Worm (Caenorhabditis elegans) whole organism, early embryonic: ENCODE results near the gene fipr-9.

Experiments used
- B0310.2 ChIP-seq: sonication (generic microtip); optimal IDR thresholded peaks from 2 replicates; lab custom pipeline; 2016; ENCODE audit warnings: mild to moderate bottlenecking, missing genetic modification characterization, missing compliant biosample characterization
- F13C5.2 ChIP-seq: sonication (generic microtip); optimal IDR thresholded peaks from 2 replicates; lab custom pipeline; 2017; ENCODE audit warnings: mild to moderate bottlenecking, missing genetic modification characterization, inconsistent platforms, missing compliant biosample characterization
- aly-1 ChIP-seq: sonication (generic microtip); optimal IDR thresholded peaks from 2 replicates; lab custom pipeline; 2016; ENCODE audit warnings: missing genetic modification characterization, missing compliant biosample characterization
- ama-1 ChIP-seq: fragments of 150-350 bp; optimal IDR thresholded peaks from 2 replicates; lab custom pipeline; 2014
- ceh-13 ChIP-seq: fragments of 200-800 bp; sonication (Bioruptor generic); optimal IDR thresholded peaks from 2 replicates; lab custom pipeline; 2018; ENCODE audit warnings: mild to moderate bottlenecking, missing genetic modification characterization, missing compliant biosample characterization
- ceh-36 ChIP-seq: sonication (generic microtip); optimal IDR thresholded peaks from 2 replicates; lab custom pipeline; 2016; ENCODE audit warnings: missing genetic modification characterization, inconsistent platforms, missing compliant biosample characterization
- ets-7 ChIP-seq: sonication (generic microtip); optimal IDR thresholded peaks from 2 replicates; lab custom pipeline; 2016; ENCODE audit warnings: missing genotype, missing genetic modification characterization, missing compliant biosample characterization
- flt-1 ChIP-seq: fragments of 200-800 bp; sonication (Bioruptor generic); IDR thresholded peaks from 2 replicates; pipeline ENCODE4 v1.3.6; 2022; ENCODE audit warnings: missing genetic modification characterization, missing compliant biosample characterization
- hmbx-1 ChIP-seq: sonication (generic microtip); optimal IDR thresholded peaks from 2 replicates; lab custom pipeline; 2016; ENCODE audit warnings: mild to moderate bottlenecking, missing genetic modification characterization, missing compliant biosample characterization
- hmg-4 ChIP-seq: fragments of 200-800 bp; sonication (Bioruptor generic); optimal IDR thresholded peaks from 2 replicates; lab custom pipeline; 2018; ENCODE audit warnings: mild to moderate bottlenecking, missing genetic modification characterization, missing compliant biosample characterization
- hnd-1 ChIP-seq: sonication (generic microtip); optimal IDR thresholded peaks from 2 replicates; lab custom pipeline; 2016; ENCODE audit warnings: missing genetic modification characterization, missing compliant biosample characterization
- pes-1 ChIP-seq: fragments of 200-800 bp; sonication (Bioruptor generic); IDR thresholded peaks from 2 replicates; pipeline ENCODE4 v1.3.6; 2022; ENCODE audit warnings: missing genetic modification reagents, missing genetic modification characterization, missing compliant biosample characterization
- scrt-1 ChIP-seq: fragments of 200-800 bp; sonication (Bioruptor generic); IDR thresholded peaks from 2 replicates; pipeline ENCODE4 v1.3.6; 2022; ENCODE audit warnings: missing genetic modification characterization, missing compliant biosample characterization
- sea-1 ChIP-seq: fragments of 200-800 bp; sonication (Bioruptor generic); conservative IDR thresholded peaks from 2 replicates; pipeline ENCODE4 v1.3.6; 2022; ENCODE audit warnings: missing genetic modification characterization, missing compliant biosample characterization
- tbx-11 ChIP-seq: fragments of 200-800 bp; sonication (Bioruptor generic); IDR thresholded peaks from 2 replicates; pipeline ENCODE4 v1.3.6; 2022; ENCODE audit warnings: missing genetic modification characterization, missing compliant biosample characterization
- tbx-37 ChIP-seq: fragments of 200-800 bp; sonication (Bioruptor generic); conservative IDR thresholded peaks from 2 replicates; pipeline ENCODE4 v1.3.6; 2022; ENCODE audit warnings: missing genetic modification reagents, missing genetic modification characterization, missing compliant biosample characterization
- tra-4 ChIP-seq: sonication (generic microtip); optimal IDR thresholded peaks from 2 replicates; lab custom pipeline; 2017; ENCODE audit warnings: missing genetic modification characterization, missing compliant biosample characterization

The fipr-9 gene

ce11 chrV:10190081-10190556 lies 31.3 kb upstream of the fipr-9 start, which contains the start of gene ZK856.5:
TSS of gene ZK856.5 (minus strand) at chrV:10190131.
- TF ChIP-seq B0310.2 (tag; lab: Kevin White, UChicago) (no peak), tbx-37 (no peak)

- no peak for TF ChIP-seq pes-1 (GFP tag; lab: Robert Waterston, UW)
- TF ChIP-seq tbx-37 = no peak
- TF ChIP-seq ceh-13 (GFP tag; lab: Kevin White, UChicago) = no peak
- TF ChIP-seq hnd-1 (tag; lab: Kevin White, UChicago) = no peak
Observed at ce11 chrV:10191242-10191641, 30.2 kb upstream of the fipr-9 start.

- no peak for TF ChIP-seq hnd-1 (tag; lab: Kevin White, UChicago)
- TF ChIP-seq flt-1 (GFP tag; lab: Robert Waterston, UW) = no peak
- TF ChIP-seq B0310.2 (tag; lab: Kevin White, UChicago) = no peak
- no peak for TF ChIP-seq ceh-36 (tag; lab: Kevin White, UChicago)
- no peak for TF ChIP-seq ets-7 (tag; lab: Kevin White, UChicago)
- no peak for TF ChIP-seq tra-4 (tag; lab: Kevin White, UChicago)
- TF ChIP-seq hmbx-1 (tag; lab: Kevin White, UChicago) = no peak
- no peak for TF ChIP-seq hmg-4 (GFP tag; lab: Kevin White, UChicago)
- TF ChIP-seq sea-1 (GFP tag; lab: Robert Waterston, UW) = no peak
- no peak for TF ChIP-seq aly-1
- TF ChIP-seq ceh-13 (GFP tag; lab: Kevin White, UChicago) = no peak
- no peak for TF ChIP-seq F13C5.2
- TF ChIP-seq scrt-1 (GFP tag; lab: Robert Waterston, UW) = no peak
- no peak for TF ChIP-seq tbx-11
- no peak for TF ChIP-seq tbx-37
Observed at ce11 chrV:10198386-10198785, 23.1 kb upstream of the fipr-9 start, which contains the start of gene ZK856.6. TSS of gene ZK856.6 (plus strand) at chrV:10198686.

ce11 chrV:10201913-10202312 lies 19.5 kb upstream of the fipr-9 start, which contains the start of gene ZK856.7:
TSS of gene ZK856.7 (plus strand) at chrV:10202098.
- TF ChIP-seq hnd-1 (tag; lab: Kevin White, UChicago) (no peak), ceh-36 (tag; lab: Kevin White, UChicago) (no peak), B0310.2 (tag; lab: Kevin White, UChicago) (no peak), ceh-13 (GFP tag; lab: Kevin White, UChicago) (no peak), hmg-4 (GFP tag; lab: Kevin White, UChicago) (no peak), ama-1 (lab: Kevin White, UChicago) (no peak), hmbx-1 (tag; lab: Kevin White, UChicago) (no peak), F13C5.2 (no peak), tra-4 (tag; lab: Kevin White, UChicago) (no peak), aly-1 (no peak)

ce11 chrV:10202340-10202739 lies 19.1 kb upstream of the fipr-9 start:
- no peak for TF ChIP-seq ceh-13 (GFP tag; lab: Kevin White, UChicago)
- no peak for TF ChIP-seq hnd-1 (tag; lab: Kevin White, UChicago)
- no peak for TF ChIP-seq ceh-36 (tag; lab: Kevin White, UChicago)
- TF ChIP-seq hmbx-1 (tag; lab: Kevin White, UChicago) = no peak
- TF ChIP-seq flt-1 (GFP tag; lab: Robert Waterston, UW) = no peak
- TF ChIP-seq ama-1 (lab: Kevin White, UChicago) = no peak
- no peak for TF ChIP-seq scrt-1 (GFP tag; lab: Robert Waterston, UW)
- no peak for TF ChIP-seq ets-7 (tag; lab: Kevin White, UChicago)
- no peak for TF ChIP-seq tbx-37
- no peak for TF ChIP-seq pes-1 (GFP tag; lab: Robert Waterston, UW)
- TF ChIP-seq sea-1 (GFP tag; lab: Robert Waterston, UW) = no peak
- TF ChIP-seq aly-1 = no peak
- TF ChIP-seq F13C5.2 = no peak

- TF ChIP-seq flt-1 (GFP tag; lab: Robert Waterston, UW) = no peak
- no peak for TF ChIP-seq ets-7 (tag; lab: Kevin White, UChicago)
- no peak for TF ChIP-seq hnd-1 (tag; lab: Kevin White, UChicago)
- TF ChIP-seq ceh-13 (GFP tag; lab: Kevin White, UChicago) = no peak
- TF ChIP-seq tbx-11 = no peak
- TF ChIP-seq B0310.2 (tag; lab: Kevin White, UChicago) = no peak
- no peak for TF ChIP-seq scrt-1 (GFP tag; lab: Robert Waterston, UW)
- no peak for TF ChIP-seq tra-4 (tag; lab: Kevin White, UChicago)
- TF ChIP-seq F13C5.2 = no peak
- no peak for TF ChIP-seq ceh-36 (tag; lab: Kevin White, UChicago)
- no peak for TF ChIP-seq ama-1 (lab: Kevin White, UChicago)
- TF ChIP-seq aly-1 = no peak
- TF ChIP-seq tbx-37 = no peak
- no peak for TF ChIP-seq pes-1 (GFP tag; lab: Robert Waterston, UW)
- no peak for TF ChIP-seq sea-1 (GFP tag; lab: Robert Waterston, UW)
- TF ChIP-seq hmg-4 (GFP tag; lab: Kevin White, UChicago) = no peak
- no peak for TF ChIP-seq hmbx-1 (tag; lab: Kevin White, UChicago)
Observed at ce11 chrV:10203435-10204009, 17.9 kb upstream of the fipr-9 start, which contains the start of gene chpf-1. TSS of gene chpf-1 (minus strand) at chrV:10203485.

- TF ChIP-seq tbx-37 (no peak), ets-7 (tag; lab: Kevin White, UChicago) (no peak), B0310.2 (tag; lab: Kevin White, UChicago) (no peak), hnd-1 (tag; lab: Kevin White, UChicago) (no peak), ceh-36 (tag; lab: Kevin White, UChicago) (no peak), aly-1 (no peak), sea-1 (GFP tag; lab: Robert Waterston, UW) (no peak), ama-1 (lab: Kevin White, UChicago) (no peak), flt-1 (GFP tag; lab: Robert Waterston, UW) (no peak), ceh-13 (GFP tag; lab: Kevin White, UChicago) (no peak), tra-4 (tag; lab: Kevin White, UChicago) (no peak), pes-1 (GFP tag; lab: Robert Waterston, UW) (no peak), scrt-1 (GFP tag; lab: Robert Waterston, UW) (no peak), hmbx-1 (tag; lab: Kevin White, UChicago) (no peak), tbx-11 (no peak)
Observed at ce11 chrV:10204863-10205338, 16.6 kb upstream of the fipr-9 start, which contains the start of the genes ZK856.19 and ZK856.11. TSS of gene ZK856.19 (minus strand) at chrV:10204913. TSS of gene ZK856.11 (minus strand) at chrV:10204938.
